Fruit fly (Drosophila melanogaster) whole organism, embryonic: Measurements from ENCODE around the gene TwdlX.

Experiments used
- Abd-B ChIP-seq: fragments of 200-800 bp; sonication (Bioruptor generic); optimal IDR thresholded peaks from 2 replicates; lab custom pipeline; 2018; ENCODE audit warnings: missing biosample characterization, mild to moderate bottlenecking, missing genetic modification characterization, moderate library complexity
- Asciz ChIP-seq: fragments of 200-800 bp; sonication (Bioruptor generic); optimal IDR thresholded peaks from 2 replicates; lab custom pipeline; 2017; ENCODE audit warnings: missing biosample characterization, mild to moderate bottlenecking, missing genetic modification characterization, missing genetic modification reagents
- Atf-2 ChIP-seq: fragments of 200-800 bp; sonication (Bioruptor generic); optimal IDR thresholded peaks from 2 replicates; lab custom pipeline; 2016; ENCODE audit warnings: missing biosample characterization, missing genetic modification characterization
- C15 ChIP-seq: fragments of 200-800 bp; sonication (Bioruptor generic); IDR thresholded peaks from 3 replicates; pipeline ENCODE4 v1.3.6; 2022; ENCODE audit warnings: missing biosample characterization, missing genetic modification characterization
- CG10366 ChIP-seq: fragments of 200-800 bp; sonication (Bioruptor generic); IDR thresholded peaks from 2 replicates; pipeline ENCODE4 v1.3.6; 2022; ENCODE audit warnings: missing biosample characterization, missing genetic modification characterization
- CG10543 ChIP-seq: fragments of 200-800 bp; sonication (Bioruptor generic); optimal IDR thresholded peaks from 3 replicates; lab custom pipeline; 2017; ENCODE audit warnings: missing biosample characterization, mild to moderate bottlenecking, missing genetic modification characterization, moderate library complexity
- CG10959 ChIP-seq: fragments of 200-800 bp; sonication (Bioruptor generic); IDR thresholded peaks from 2 replicates; pipeline ENCODE4 v1.3.6; 2022; ENCODE audit warnings: missing biosample characterization, missing genetic modification characterization
- CG11085 ChIP-seq: fragments of 200-800 bp; sonication (Bioruptor generic); IDR thresholded peaks from 2 replicates; pipeline ENCODE4 v1.3.6; 2022; ENCODE audit warnings: missing biosample characterization, missing genetic modification characterization
- CG12104 ChIP-seq: fragments of 200-800 bp; sonication (Bioruptor generic); optimal IDR thresholded peaks from 3 replicates; lab custom pipeline; 2016; ENCODE audit warnings: missing biosample characterization, missing genetic modification characterization
- CG13123 ChIP-seq: fragments of 200-800 bp; sonication (Bioruptor generic); optimal IDR thresholded peaks from 2 replicates; lab custom pipeline; 2016; ENCODE audit warnings: missing biosample characterization, missing genetic modification characterization
- CG13287 ChIP-seq: fragments of 200-800 bp; sonication (Bioruptor generic); IDR thresholded peaks from 2 replicates; pipeline ENCODE4 v1.3.6; 2022; ENCODE audit warnings: missing biosample characterization, missing genetic modification characterization; ENCODE audit not compliant: partially characterized antibody
- CG14667 ChIP-seq: fragments of 200-800 bp; sonication (Bioruptor generic); IDR thresholded peaks from 2 replicates; pipeline ENCODE4 v1.3.6; 2022; ENCODE audit warnings: missing biosample characterization, missing genetic modification characterization
- CG14710 ChIP-seq: fragments of 200-800 bp; sonication (Bioruptor generic); optimal IDR thresholded peaks from 3 replicates; lab custom pipeline; 2019; ENCODE audit warnings: missing biosample characterization, mild to moderate bottlenecking, missing genetic modification characterization, moderate library complexity
- CG15073 ChIP-seq: fragments of 200-800 bp; sonication (Bioruptor generic); optimal IDR thresholded peaks from 2 replicates; lab custom pipeline; 2016; ENCODE audit warnings: missing biosample characterization, missing genetic modification characterization
- CG17829 ChIP-seq: fragments of 200-800 bp; optimal IDR thresholded peaks from 2 replicates; lab custom pipeline; 2019; ENCODE audit warnings: missing biosample characterization, mild to moderate bottlenecking, missing genetic modification characterization, moderate library complexity
- CG30403 ChIP-seq: fragments of 200-800 bp; sonication (Bioruptor generic); optimal IDR thresholded peaks from 3 replicates; lab custom pipeline; 2016; ENCODE audit warnings: missing biosample characterization, missing genetic modification characterization
- CG31441 ChIP-seq: fragments of 200-800 bp; sonication (Bioruptor generic); IDR thresholded peaks from 2 replicates; pipeline ENCODE4 v1.3.6; 2022; ENCODE audit warnings: missing biosample characterization, missing genetic modification characterization
- CG32767 ChIP-seq: fragments of 200-800 bp; sonication (Bioruptor generic); IDR thresholded peaks from 2 replicates; pipeline ENCODE4 v1.3.6; 2022; ENCODE audit warnings: missing biosample characterization, missing genetic modification characterization
- CG32772 ChIP-seq: fragments of 200-800 bp; sonication (Bioruptor generic); IDR thresholded peaks from 2 replicates; pipeline ENCODE4 v1.3.6; 2022; ENCODE audit warnings: missing biosample characterization, missing genetic modification characterization
- CG3995 ChIP-seq: fragments of 200-800 bp; sonication (Bioruptor generic); optimal IDR thresholded peaks from 3 replicates; lab custom pipeline; 2016; ENCODE audit warnings: missing biosample characterization, missing genetic modification characterization
- CG4617 ChIP-seq: fragments of 200-800 bp; sonication (Bioruptor generic); optimal IDR thresholded peaks from 3 replicates; lab custom pipeline; 2016; ENCODE audit warnings: missing biosample characterization, missing genetic modification characterization, borderline replicate concordance
- CG4820 ChIP-seq: fragments of 200-800 bp; sonication (Bioruptor generic); optimal IDR thresholded peaks from 3 replicates; lab custom pipeline; 2016; ENCODE audit warnings: missing biosample characterization, missing genetic modification characterization
- CG6791 ChIP-seq: fragments of 200-800 bp; sonication (Bioruptor generic); IDR thresholded peaks from 3 replicates; pipeline ENCODE4 v1.3.6; 2022; ENCODE audit warnings: missing biosample characterization, missing genetic modification characterization; ENCODE audit not compliant: partially characterized antibody
- CG6813 ChIP-seq: fragments of 200-800 bp; sonication (Bioruptor generic); optimal IDR thresholded peaks from 2 replicates; lab custom pipeline; 2017; ENCODE audit warnings: missing biosample characterization, missing genetic modification characterization, mild to moderate bottlenecking, moderate library complexity, missing genetic modification reagents
- CG7839 ChIP-seq: fragments of 200-800 bp; sonication (Bioruptor generic); optimal IDR thresholded peaks from 3 replicates; lab custom pipeline; 2018; ENCODE audit warnings: missing biosample characterization, mild to moderate bottlenecking, missing genetic modification characterization, moderate library complexity
- Fer3 ChIP-seq: fragments of 200-800 bp; sonication (Bioruptor generic); optimal IDR thresholded peaks from 2 replicates; lab custom pipeline; 2018; ENCODE audit warnings: missing biosample characterization, mild to moderate bottlenecking, missing genetic modification characterization, moderate library complexity
- Gug ChIP-seq: fragments of 200-800 bp; sonication (Bioruptor generic); IDR thresholded peaks from 4 replicates; pipeline ENCODE4 v1.3.6; 2022; ENCODE audit warnings: missing biosample characterization, missing genetic modification characterization
- H2.0 ChIP-seq: fragments of 200-800 bp; sonication (Bioruptor generic); IDR thresholded peaks from 2 replicates; pipeline ENCODE4 v1.3.6; 2022; ENCODE audit warnings: missing biosample characterization, missing genetic modification characterization
- Hmr ChIP-seq: fragments of 200-800 bp; sonication (Bioruptor generic); optimal IDR thresholded peaks from 3 replicates; lab custom pipeline; 2017; ENCODE audit warnings: mild to moderate bottlenecking, missing biosample characterization, missing genetic modification reagents, missing genetic modification characterization
- Mad ChIP-seq: fragments of 200-800 bp; sonication (Bioruptor generic); optimal IDR thresholded peaks from 2 replicates; lab custom pipeline; 2016; ENCODE audit warnings: missing biosample characterization, missing genetic modification characterization
- Oli ChIP-seq: fragments of 200-800 bp; sonication (Bioruptor generic); optimal IDR thresholded peaks from 2 replicates; lab custom pipeline; 2018; ENCODE audit warnings: missing biosample characterization, mild to moderate bottlenecking, missing genetic modification characterization, moderate library complexity
- Ravus ChIP-seq: fragments of 200-800 bp; sonication (Bioruptor generic); IDR thresholded peaks from 2 replicates; pipeline ENCODE4 v1.3.6; 2022; ENCODE audit warnings: missing biosample characterization, missing genetic modification characterization
- Xbp1 ChIP-seq: fragments of 200-800 bp; sonication (Bioruptor generic); optimal IDR thresholded peaks from 3 replicates; lab custom pipeline; 2016; ENCODE audit warnings: missing biosample characterization, mild to moderate bottlenecking, missing genetic modification characterization
- Xrp1 ChIP-seq: fragments of 200-800 bp; sonication (Bioruptor generic); IDR thresholded peaks from 2 replicates; pipeline ENCODE4 v1.3.6; 2022; ENCODE audit warnings: missing biosample characterization, missing genetic modification characterization
- chif ChIP-seq, 2 experiments: fragments of 200-800 bp; sonication (Bioruptor generic); optimal IDR thresholded peaks; 3 replicates each; lab custom pipeline; 2016; ENCODE audit warnings: missing biosample characterization in 2 of 2, missing genetic modification characterization in 2 of 2
- dati ChIP-seq: fragments of 200-800 bp; sonication (Bioruptor generic); IDR thresholded peaks from 2 replicates; pipeline ENCODE4 v1.3.6; 2022; ENCODE audit warnings: missing biosample characterization, missing genetic modification characterization
- disco-r ChIP-seq: fragments of 200-800 bp; sonication (Bioruptor generic); optimal IDR thresholded peaks from 2 replicates; lab custom pipeline; 2016; ENCODE audit warnings: missing biosample characterization, missing genetic modification characterization
- dmrt99B ChIP-seq: fragments of 200-800 bp; sonication (Bioruptor generic); optimal IDR thresholded peaks from 2 replicates; lab custom pipeline; 2018; ENCODE audit warnings: missing biosample characterization, mild to moderate bottlenecking, missing genetic modification characterization, moderate library complexity
- esg ChIP-seq: fragments of 200-800 bp; sonication (Bioruptor generic); conservative IDR thresholded peaks from 2 replicates; pipeline ENCODE4 v1.3.6; 2022; ENCODE audit warnings: missing biosample characterization, missing genetic modification characterization
- ham ChIP-seq: fragments of 200-800 bp; sonication (Bioruptor generic); IDR thresholded peaks from 2 replicates; pipeline ENCODE4 v1.3.6; 2022; ENCODE audit warnings: missing biosample characterization, missing genetic modification characterization
- nau ChIP-seq: fragments of 200-800 bp; sonication (Bioruptor generic); optimal IDR thresholded peaks from 3 replicates; lab custom pipeline; 2017; ENCODE audit warnings: missing biosample characterization, mild to moderate bottlenecking, missing genetic modification characterization, missing genetic modification reagents
- sc ChIP-seq, 3 experiments: fragments of >200 bp in 2 of 3; fragments of 200-800 bp in 1 of 3; sonication (Bioruptor generic) in 1 of 3; optimal IDR thresholded peaks; 2 replicates in 2 of 3; 3 replicates in 1 of 3; lab custom pipeline; 2017; ENCODE audit warnings: mild to moderate bottlenecking in 1 of 3, missing biosample characterization in 1 of 3, missing genetic modification characterization in 1 of 3, missing genetic modification reagents in 1 of 3
- schlank ChIP-seq: fragments of 200-800 bp; sonication (Bioruptor generic); optimal IDR thresholded peaks from 2 replicates; lab custom pipeline; 2018; ENCODE audit warnings: missing biosample characterization, mild to moderate bottlenecking, missing genetic modification characterization
- sd ChIP-seq: fragments of 200-800 bp; sonication (Bioruptor generic); optimal IDR thresholded peaks from 3 replicates; lab custom pipeline; 2018; ENCODE audit warnings: missing biosample characterization, mild to moderate bottlenecking, missing genetic modification characterization, moderate library complexity
- stc ChIP-seq: fragments of 200-800 bp; sonication (Bioruptor generic); IDR thresholded peaks from 2 replicates; pipeline ENCODE4 v1.3.6; 2022; ENCODE audit warnings: missing biosample characterization, missing genetic modification characterization
- tgo ChIP-seq: fragments of 200-800 bp; sonication (Bioruptor generic); IDR thresholded peaks from 3 replicates; pipeline ENCODE4 v1.3.6; 2022; ENCODE audit warnings: missing biosample characterization, missing genetic modification characterization
- twi ChIP-seq: fragments of 200-800 bp; optimal IDR thresholded peaks from 2 replicates; lab custom pipeline; 2019; ENCODE audit warnings: missing biosample characterization, mild to moderate bottlenecking, missing genetic modification characterization, moderate library complexity
- wor ChIP-seq: fragments of 200-800 bp; sonication (Bioruptor generic); IDR thresholded peaks from 2 replicates; pipeline ENCODE4 v1.3.6; 2022; ENCODE audit warnings: missing biosample characterization, missing genetic modification characterization
- zen ChIP-seq: fragments of 200-800 bp; sonication (Bioruptor generic); optimal IDR thresholded peaks from 3 replicates; lab custom pipeline; 2018; ENCODE audit warnings: missing biosample characterization, mild to moderate bottlenecking, missing genetic modification characterization, moderate library complexity
- zf30C ChIP-seq: fragments of 200-800 bp; sonication (Bioruptor generic); optimal IDR thresholded peaks from 3 replicates; lab custom pipeline; 2018; ENCODE audit warnings: missing biosample characterization, mild to moderate bottlenecking, missing genetic modification characterization

Gene TwdlX

dm6 chrX:16690499-16690898, 40.4 kb upstream of the TwdlX start (continued):
- TF ChIP-seq Xrp1 (GFP tag; lab: Robert Waterston, UW) (peak; percentile 43; the same call in 1 of the 2 replicates), tgo (GFP tag; lab: Robert Waterston, UW) (no peak; the same call in 2 of the 3 replicates), Hmr (GFP tag; lab: Kevin White, UChicago) (no peak), CG4617 (GFP tag; lab: Kevin White, UChicago) (no peak), CG11085 (GFP tag; lab: Robert Waterston, UW) (no peak), CG32767 (GFP tag; lab: Robert Waterston, UW) (no peak), sc (optimal IDR thresholded peaks at IDR 0.05; lab: Kevin White, UChicago) (no peak), sc (GFP tag; optimal IDR thresholded peaks at IDR 0.05; lab: Kevin White, UChicago) (no peak), chif (GFP tag; optimal IDR thresholded peaks at IDR 0.05; lab: Kevin White, UChicago) (peak in 1 of 2 experiments; percentile 28), CG10366 (GFP tag; lab: Robert Waterston, UW) (peak; percentile 42), H2.0 (GFP tag; lab: Robert Waterston, UW) (peak; percentile 55), Atf-2 (GFP tag; lab: Kevin White, UChicago) (no peak), Fer3 (tag; lab: Kevin White, UChicago) (no peak), CG6791 (no peak), zen (tag; lab: Kevin White, UChicago) (no peak), CG31441 (GFP tag; lab: Robert Waterston, UW) (peak; percentile 13; the same call in 1 of the 2 replicates), Asciz (GFP tag; lab: Kevin White, UChicago) (no peak), CG17829 (tag; lab: Kevin White, UChicago) (no peak), Oli (tag; lab: Kevin White, UChicago) (peak; percentile 28), CG10543 (GFP tag; lab: Kevin White, UChicago) (peak; percentile 21), Gug (GFP tag; lab: Robert Waterston, UW) (peak; percentile 52; the same call in 2 of the 4 replicates), Ravus (GFP tag; lab: Robert Waterston, UW) (no peak), schlank (tag; lab: Kevin White, UChicago) (no peak), Mad (no peak), nau (no peak), CG7839 (tag; lab: Kevin White, UChicago) (peak; percentile 45), CG13287 (GFP tag; lab: Robert Waterston, UW) (no peak), Abd-B (GFP tag; lab: Kevin White, UChicago) (no peak), twi (no peak), CG10959 (no peak), dmrt99B (peak; percentile 27), C15 (GFP tag; lab: Robert Waterston, UW) (no peak), CG14710 (tag; lab: Kevin White, UChicago) (no peak), CG30403 (GFP tag; lab: Kevin White, UChicago) (peak; percentile 21), CG32772 (GFP tag; lab: Robert Waterston, UW) (peak; percentile 38; the same call in 1 of the 2 replicates), Xbp1 (peak; percentile 5), CG12104 (GFP tag; lab: Kevin White, UChicago) (no peak), zf30C (GFP tag; lab: Kevin White, UChicago) (no peak), CG14667 (no peak), sd (tag; lab: Kevin White, UChicago) (no peak), wor (GFP tag; lab: Robert Waterston, UW) (0 out of 2 replicates have a peak, but pooled peaks have one; percentile 33), CG13123 (GFP tag; lab: Kevin White, UChicago) (no peak), stc (0 out of 2 replicates have a peak, but pooled peaks have one; percentile 21), CG3995 (no peak), CG6813 (GFP tag; lab: Kevin White, UChicago) (no peak), ham (no peak), CG15073 (GFP tag; lab: Kevin White, UChicago) (no peak), disco-r (GFP tag; lab: Kevin White, UChicago) (no peak), CG4820 (GFP tag; lab: Kevin White, UChicago) (no peak), esg (0 out of 2 replicates have a peak, but pooled peaks have one; percentile 9), dati (GFP tag; lab: Robert Waterston, UW) (no peak)
